Fruit fly (Drosophila melanogaster) whole organism, adult: ENCODE results near the gene CG8671.

ENCODE experiments used
- CG12768 ChIP-seq: fragments of 200-800 bp; sonication (Bioruptor generic); optimal IDR thresholded peaks from 2 replicates; lab custom pipeline; 2017; ENCODE audit warnings: missing biosample characterization, missing genetic modification characterization, mild to moderate bottlenecking, moderate library complexity, missing genetic modification reagents
- CG1620 ChIP-seq: fragments of 200-800 bp; sonication (Bioruptor generic); optimal IDR thresholded peaks from 2 replicates; lab custom pipeline; 2016; ENCODE audit warnings: missing biosample characterization, missing genetic modification characterization
- CG33017 ChIP-seq: fragments of 200-800 bp; sonication (Bioruptor generic); optimal IDR thresholded peaks from 2 replicates; lab custom pipeline; 2018; ENCODE audit warnings: missing biosample characterization, mild to moderate bottlenecking, missing genetic modification characterization, moderate library complexity
- CG7101 ChIP-seq: fragments of 200-800 bp; sonication (Bioruptor generic); optimal IDR thresholded peaks from 2 replicates; lab custom pipeline; 2018; ENCODE audit warnings: missing biosample characterization, mild to moderate bottlenecking, missing genetic modification characterization, moderate library complexity
- Mnt ChIP-seq: fragments of 200-800 bp; sonication (Bioruptor generic); optimal IDR thresholded peaks from 2 replicates; lab custom pipeline; 2016; ENCODE audit warnings: missing biosample characterization, mild to moderate bottlenecking, missing genetic modification characterization
- bab1 ChIP-seq: fragments of 200-800 bp; sonication (Bioruptor generic); optimal IDR thresholded peaks from 3 replicates; lab custom pipeline; 2019; ENCODE audit warnings: missing biosample characterization, mild to moderate bottlenecking, missing genetic modification characterization, moderate library complexity
- cic ChIP-seq: fragments of 200-800 bp; sonication (Bioruptor generic); optimal IDR thresholded peaks from 2 replicates; lab custom pipeline; 2017; ENCODE audit warnings: missing biosample characterization, mild to moderate bottlenecking, missing genetic modification characterization, moderate library complexity
- cnc ChIP-seq, 2 experiments: fragments of >200 bp; optimal IDR thresholded peaks; 2 replicates each; lab custom pipeline; 2017
- kay ChIP-seq: fragments of 200-800 bp; sonication (Bioruptor generic); peaks from one replicate; lab custom pipeline; 2016; ENCODE audit warnings: missing biosample characterization, missing genetic modification characterization, borderline replicate concordance
- ovo ChIP-seq: fragments of 200-800 bp; sonication (Bioruptor generic); optimal IDR thresholded peaks from 2 replicates; lab custom pipeline; 2016; ENCODE audit warnings: missing biosample characterization, missing genetic modification characterization

DNA sequence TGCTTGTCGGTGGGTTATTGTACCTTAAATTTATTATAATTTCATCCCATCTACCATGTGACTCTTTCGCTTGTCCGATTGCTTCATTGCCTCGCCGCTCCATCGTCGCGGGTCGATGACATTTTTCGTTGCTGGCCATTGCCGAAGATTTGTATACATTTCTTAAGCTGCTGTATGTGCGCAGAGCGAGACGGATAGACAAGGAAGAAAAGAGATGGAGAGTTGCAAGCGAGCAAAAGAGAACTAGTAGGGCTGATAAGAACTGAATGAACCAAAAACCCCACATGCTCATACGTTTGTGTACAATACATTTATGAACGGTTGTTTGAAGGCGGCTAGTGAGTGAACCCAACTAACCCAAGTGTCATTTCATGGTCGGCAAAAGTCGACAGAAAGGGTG lies 11.0 kb upstream of the CG8671 start:
- TF ChIP-seq CG12768 (GFP tag; lab: Kevin White, UChicago) (no peak), CG33017 (no peak), ovo (GFP tag; lab: Kevin White, UChicago) (no peak), cic (GFP tag; lab: Kevin White, UChicago) (no peak), bab1 (GFP tag; lab: Kevin White, UChicago) (no peak), Mnt (GFP tag; lab: Kevin White, UChicago) (no peak), kay (no peak), CG7101 (tag; lab: Kevin White, UChicago) (no peak), cnc (optimal IDR thresholded peaks at IDR 0.05; lab: Kevin White, UChicago) (no peak), CG1620 (GFP tag; lab: Kevin White, UChicago) (no peak)
